Worm (Caenorhabditis elegans): Measurements from ENCODE around the gene Y59H11AM.4.

Gene Y59H11AM.4

DNA sequence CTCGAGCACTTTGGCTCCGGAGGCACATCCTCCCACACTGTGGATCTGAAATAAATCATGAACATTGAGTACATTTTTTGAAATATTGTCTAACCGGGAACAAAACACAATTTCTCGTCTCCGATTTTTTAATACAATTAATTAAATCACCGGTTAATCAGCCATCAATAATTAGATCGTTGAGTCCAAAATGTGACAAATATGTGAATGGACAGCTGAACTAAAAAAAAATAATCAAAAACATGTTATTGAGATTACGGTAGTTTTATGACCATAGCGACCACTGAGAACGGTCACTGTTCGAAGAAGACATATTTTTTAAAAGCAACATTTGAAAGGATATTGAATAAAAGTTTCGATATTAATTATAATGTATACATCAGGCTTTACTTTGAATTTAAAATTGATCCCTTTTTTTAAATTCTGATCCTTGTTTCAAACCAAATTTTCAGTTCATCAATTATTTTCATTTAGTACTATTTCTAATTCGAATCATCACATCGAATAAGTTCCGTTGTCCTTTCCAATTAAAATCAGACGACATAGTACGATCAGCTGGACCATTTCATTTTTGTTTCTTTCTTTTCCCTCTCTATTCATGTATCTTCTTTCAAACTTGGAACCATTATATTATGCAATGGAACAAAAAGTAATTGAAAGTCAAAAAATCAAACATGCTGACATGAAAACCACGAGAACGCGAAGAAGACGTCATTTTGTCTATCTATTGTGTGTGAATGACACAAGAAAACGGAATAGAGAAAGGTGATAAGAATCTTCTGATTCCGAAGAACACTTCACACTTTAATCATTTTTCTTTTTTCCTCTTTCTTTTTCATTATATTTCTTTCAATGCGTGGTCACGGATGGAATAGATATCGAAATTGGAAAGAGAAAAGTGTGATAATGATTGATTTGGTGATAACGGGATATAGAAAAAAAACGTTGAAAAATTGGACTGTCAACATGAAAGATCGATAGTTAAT lies 39.8 kb downstream of the Y59H11AM.4 start:
- TF ChIP-seq lin-15B (tag; optimal IDR thresholded peaks at IDR 0.05) (no peak), daf-8 (GFP tag; IDR thresholded peaks at IDR 0.05) (no peak), F37D6.2 (tag; optimal IDR thresholded peaks at IDR 0.05) (no peak), nhr-102 (tag; optimal IDR thresholded peaks at IDR 0.05) (peak; percentile 75), nhr-28 (tag; optimal IDR thresholded peaks at IDR 0.05) (peak; percentile 99), ZK546.5 (tag; optimal IDR thresholded peaks at IDR 0.05) (no peak), mdt-29 (GFP tag; IDR thresholded peaks at IDR 0.05) (no peak), zag-1 (tag; optimal IDR thresholded peaks at IDR 0.05) (no peak), Y5F2A.4 (GFP tag; optimal IDR thresholded peaks at IDR 0.05) (no peak), nhr-77 (tag; optimal IDR thresholded peaks at IDR 0.05) (peak; percentile 96), unc-130 (GFP tag; optimal IDR thresholded peaks at IDR 0.05) (no peak), mes-2 (tag; optimal IDR thresholded peaks at IDR 0.05; ENCODE audit: poor library complexity, severe bottlenecking) (peak; percentile 40), nhr-41 (GFP tag; IDR thresholded peaks at IDR 0.05) (0 out of 2 replicates have a peak, but pooled peaks have one; percentile 35), mxl-3 (GFP tag; optimal IDR thresholded peaks at IDR 0.05) (peak; percentile 73), attf-4 (tag; optimal IDR thresholded peaks at IDR 0.05) (no peak), cey-2 (tag; optimal IDR thresholded peaks at IDR 0.05; ENCODE audit: borderline replicate concordance, insufficient read depth) (peak; percentile 95), madf-9 (GFP tag; conservative IDR thresholded peaks at IDR 0.05) (no peak), ceh-62 (tag; optimal IDR thresholded peaks at IDR 0.05) (no peak), unc-62 (GFP tag; optimal IDR thresholded peaks at IDR 0.05 in 1 of 2) (peak; percentile 20 to 100), unc-62 (tag; optimal IDR thresholded peaks at IDR 0.05) (no peak), hlh-11 (tag; optimal IDR thresholded peaks at IDR 0.05) (peak; percentile 97), arid-1 (GFP tag; conservative IDR thresholded peaks at IDR 0.05) (no peak), duxl-1 (tag; optimal IDR thresholded peaks at IDR 0.05; ENCODE audit: poor library complexity) (peak; percentile 7), dve-1 (tag; optimal IDR thresholded peaks at IDR 0.05; ENCODE audit: insufficient read depth) (peak; percentile 99), mep-1 (tag; optimal IDR thresholded peaks at IDR 0.05) (peak; percentile 75), nhr-76 (tag; optimal IDR thresholded peaks at IDR 0.05) (peak; percentile 61), Y105C5A.15 (GFP tag; IDR thresholded peaks at IDR 0.05) (no peak), zip-11 (GFP tag; IDR thresholded peaks at IDR 0.05) (no peak), dmd-9 (GFP tag; IDR thresholded peaks at IDR 0.05) (no peak), F10B5.3 (tag; optimal IDR thresholded peaks at IDR 0.05) (no peak), nhr-48 (tag; optimal IDR thresholded peaks at IDR 0.05) (peak; percentile 93), ctbp-1 (GFP tag; IDR thresholded peaks at IDR 0.05) (no peak), pha-4 (GFP tag; IDR thresholded peaks at IDR 0.05) (peak; percentile 66; the same call in 1 of the 2 replicates), pha-4 (tag; optimal IDR thresholded peaks at IDR 0.05) (no peak), spr-3 (GFP tag; optimal IDR thresholded peaks at IDR 0.05) (no peak), nhr-11 (tag; optimal IDR thresholded peaks at IDR 0.05) (no peak), nhr-111 (GFP tag; optimal IDR thresholded peaks at IDR 0.05) (no peak), zfp-3 (GFP tag; conservative IDR thresholded peaks at IDR 0.05) (peak; percentile 61; the same call in 1 of the 2 replicates), snpc-1.2 (GFP tag; IDR thresholded peaks at IDR 0.05) (no peak), madf-5 (GFP tag; IDR thresholded peaks at IDR 0.05) (no peak), lin-1 (GFP tag; IDR thresholded peaks at IDR 0.05) (peak; percentile 88; the same call in 1 of the 2 replicates), nhr-237 (tag; optimal IDR thresholded peaks at IDR 0.05) (no peak), ceh-32 (tag; optimal IDR thresholded peaks at IDR 0.05; ENCODE audit: poor library complexity) (no peak), lir-3 (tag; optimal IDR thresholded peaks at IDR 0.05) (no peak), D1046.2 (GFP tag; IDR thresholded peaks at IDR 0.05) (no peak), ceh-44 (GFP tag; IDR thresholded peaks at IDR 0.05) (no peak), egl-27 (tag; optimal IDR thresholded peaks at IDR 0.05) (no peak), sdz-12 (GFP tag; optimal IDR thresholded peaks at IDR 0.05) (no peak), F26F4.8 (GFP tag; conservative IDR thresholded peaks at IDR 0.05) (no peak)
